Worm (Caenorhabditis elegans): ENCODE data around the gene tgn-38.

tgn-38 gene

DNA sequence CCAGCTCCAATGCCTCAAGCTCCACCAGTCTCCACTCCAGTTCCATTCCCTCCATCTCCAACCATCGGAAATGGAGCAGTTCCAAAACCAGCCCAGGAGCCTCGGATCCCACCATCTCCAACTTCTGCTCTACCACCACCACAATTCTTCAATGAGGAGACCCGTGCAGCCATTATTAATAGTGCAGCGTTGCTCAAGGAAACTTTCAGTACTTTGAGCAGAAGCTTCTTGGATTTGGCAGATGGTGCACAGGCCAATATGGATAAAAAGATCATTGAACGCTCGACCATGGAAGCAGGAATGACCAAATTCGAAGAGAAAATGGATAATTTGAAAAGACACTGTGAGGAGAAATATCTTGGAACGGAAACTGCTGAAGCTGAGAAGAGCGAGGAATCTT lies 6.4 kb upstream of the tgn-38 start:
- TF ChIP-seq aha-1 (tag): peak; percentile 94
- peak; percentile 0 for TF ChIP-seq nhr-102 (tag; optimal IDR thresholded peaks at IDR 0.05)
- peak; percentile 39 for TF ChIP-seq Y5F2A.4 (GFP tag; optimal IDR thresholded peaks at IDR 0.05)
- TF ChIP-seq ceh-62 (tag; optimal IDR thresholded peaks at IDR 0.05): no peak

DNA sequence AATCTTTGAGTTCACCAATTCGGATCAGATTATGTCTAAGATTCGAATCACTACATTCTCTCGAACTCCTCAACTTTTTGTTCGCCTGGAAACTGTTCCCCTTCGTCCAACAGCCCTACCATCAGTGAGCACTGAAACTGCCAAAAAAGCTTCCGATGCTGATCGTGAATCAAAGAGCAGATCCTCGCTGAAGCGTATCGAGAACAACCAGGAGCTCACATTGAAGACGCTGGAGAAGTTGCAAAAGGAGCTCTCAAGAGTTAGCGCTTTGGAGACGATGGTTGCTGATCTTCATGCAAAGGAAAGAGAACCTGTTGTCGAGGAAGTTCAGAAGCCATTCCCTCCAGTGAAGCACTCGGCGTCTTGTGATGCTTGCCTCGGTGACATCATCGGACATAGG lies 5.8 kb upstream of the tgn-38 start:
- TF ChIP-seq ceh-44 (GFP tag; IDR thresholded peaks at IDR 0.05): no peak
- TF ChIP-seq aha-1 (tag): peak; percentile 62
- peak; percentile 15 for TF ChIP-seq set-16 (GFP tag; IDR thresholded peaks at IDR 0.05)
- TF ChIP-seq egl-43 (GFP tag; IDR thresholded peaks at IDR 0.05): peak; percentile 34; the same call in 1 of the 2 replicates
- no peak for TF ChIP-seq unc-130 (GFP tag; optimal IDR thresholded peaks at IDR 0.05)

DNA sequence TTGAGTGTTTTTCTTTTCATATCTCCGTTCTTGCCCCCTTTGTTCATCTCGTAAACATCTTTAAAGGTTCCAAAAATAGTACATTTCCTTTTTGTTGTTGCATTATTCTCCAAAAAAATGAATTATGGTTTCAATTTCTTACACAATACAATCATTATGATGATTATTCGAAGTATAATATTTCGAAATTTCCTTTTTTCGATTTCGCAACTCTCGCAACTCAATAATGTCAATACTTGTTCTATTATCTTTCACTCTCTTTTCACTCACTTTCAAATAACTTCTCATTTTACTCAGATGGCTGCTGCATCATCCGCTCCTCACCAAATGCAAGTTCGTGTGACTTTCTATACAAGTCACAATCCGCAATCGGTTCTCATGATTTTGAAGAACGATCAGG lies 5.0 kb upstream of the tgn-38 start, which contains the start of gene sqst-1:
sqst-1 (plus strand) TSS at position 298 of the 400 bp plus-strand sequence.
- peak; percentile 40 for TF ChIP-seq dve-1 (tag; optimal IDR thresholded peaks at IDR 0.05; ENCODE audit: insufficient read depth)
- TF ChIP-seq hlh-30 (tag; optimal IDR thresholded peaks at IDR 0.05; ENCODE audit: insufficient read depth): peak; percentile 36
- TF ChIP-seq jun-1 (tag; optimal IDR thresholded peaks at IDR 0.05): no peak
- peak; percentile 32 for TF ChIP-seq nhr-77 (tag; optimal IDR thresholded peaks at IDR 0.05)
- TF ChIP-seq daf-16 (GFP tag; optimal IDR thresholded peaks at IDR 0.05): no peak
- TF ChIP-seq daf-16 (tag; optimal IDR thresholded peaks at IDR 0.05): peak; percentile 20

DNA sequence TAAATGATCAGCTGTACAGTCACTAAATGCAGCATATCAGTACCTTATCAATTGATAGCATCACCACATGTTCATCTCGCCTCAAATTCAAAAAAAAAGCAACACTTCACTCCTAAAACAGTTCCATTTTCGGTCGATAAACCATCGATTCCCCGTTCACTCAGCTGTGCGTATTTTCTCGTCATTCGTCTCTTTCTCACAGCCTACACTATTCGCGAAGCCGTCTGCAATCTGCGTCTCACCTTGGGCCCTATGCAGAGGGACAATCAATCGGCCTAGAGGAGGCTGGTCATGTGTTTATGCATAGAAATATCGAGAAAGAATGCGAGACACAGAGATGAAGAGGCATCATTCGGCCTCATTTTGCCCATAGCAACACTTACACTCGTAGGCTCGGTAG lies 3.4 kb upstream of the tgn-38 start:
- TF ChIP-seq pha-4 (GFP tag; IDR thresholded peaks at IDR 0.05) (peak; percentile 57; the same call in 1 of the 2 replicates), pha-4 (tag; optimal IDR thresholded peaks at IDR 0.05) (no peak), R02D3.7 (tag; optimal IDR thresholded peaks at IDR 0.05) (no peak), nhr-6 (tag; optimal IDR thresholded peaks at IDR 0.05) (peak; percentile 66), ceh-62 (tag; optimal IDR thresholded peaks at IDR 0.05) (no peak), ceh-20 (GFP tag; IDR thresholded peaks at IDR 0.05) (peak; percentile 73), hmg-1.1 (GFP tag; IDR thresholded peaks at IDR 0.05) (peak; percentile 93), unc-39 (tag; optimal IDR thresholded peaks at IDR 0.05) (no peak), nhr-41 (GFP tag; IDR thresholded peaks at IDR 0.05) (peak; percentile 20; the same call in 1 of the 2 replicates), spr-1 (tag; optimal IDR thresholded peaks at IDR 0.05) (peak; percentile 67), F37D6.2 (tag; optimal IDR thresholded peaks at IDR 0.05) (peak; percentile 23), Y48G9A.11 (GFP tag; IDR thresholded peaks at IDR 0.05) (no peak), madf-9 (GFP tag; conservative IDR thresholded peaks at IDR 0.05) (no peak), daf-19 (GFP tag; conservative IDR thresholded peaks at IDR 0.05) (no peak), ZK546.5 (tag; optimal IDR thresholded peaks at IDR 0.05) (peak in 1 of 2 experiments; percentile 48), nhr-10 (tag; optimal IDR thresholded peaks at IDR 0.05) (peak; percentile 93), cey-2 (tag; optimal IDR thresholded peaks at IDR 0.05; ENCODE audit: borderline replicate concordance, insufficient read depth) (peak; percentile 33), unc-130 (GFP tag; optimal IDR thresholded peaks at IDR 0.05) (peak; percentile 22), lin-39 (tag; optimal IDR thresholded peaks at IDR 0.05) (no peak), hif-1 (tag; optimal IDR thresholded peaks at IDR 0.05) (peak in 1 of 2 experiments; percentile 79), ztf-11 (tag; optimal IDR thresholded peaks at IDR 0.05) (no peak), mxl-3 (GFP tag; optimal IDR thresholded peaks at IDR 0.05) (peak; percentile 91), dpl-1 (GFP tag; optimal IDR thresholded peaks at IDR 0.05) (peak; percentile 56), nhr-76 (tag; optimal IDR thresholded peaks at IDR 0.05) (no peak), hlh-30 (tag; optimal IDR thresholded peaks at IDR 0.05; ENCODE audit: insufficient read depth) (peak; percentile 98), nhr-42 (GFP tag; IDR thresholded peaks at IDR 0.05) (peak; percentile 66; the same call in 1 of the 2 replicates), aha-1 (tag) (peak; percentile 95), spr-3 (GFP tag; optimal IDR thresholded peaks at IDR 0.05) (no peak), daf-12 (tag; optimal IDR thresholded peaks at IDR 0.05) (no peak), snpc-1.2 (GFP tag; IDR thresholded peaks at IDR 0.05) (no peak), aly-2 (tag; optimal IDR thresholded peaks at IDR 0.05) (no peak), rbr-2 (tag; optimal IDR thresholded peaks at IDR 0.05) (peak; percentile 83), ceh-44 (GFP tag; IDR thresholded peaks at IDR 0.05) (no peak), arid-1 (GFP tag; conservative IDR thresholded peaks at IDR 0.05) (no peak), ceh-82 (tag; optimal IDR thresholded peaks at IDR 0.05) (no peak), nhr-77 (tag; optimal IDR thresholded peaks at IDR 0.05) (peak; percentile 79), nhr-11 (tag; optimal IDR thresholded peaks at IDR 0.05) (peak; percentile 91), lin-29 (GFP tag; IDR thresholded peaks at IDR 0.05) (no peak)
